Fruit fly (Drosophila melanogaster) whole organism, embryonic: ENCODE results near the gene rols.

ENCODE experiments used
- CHES-1-like ChIP-seq: fragments of 200-800 bp; sonication (Bioruptor generic); optimal IDR thresholded peaks from 2 replicates; lab custom pipeline; 2016; ENCODE audit warnings: missing biosample characterization, missing genetic modification characterization
- CoRest ChIP-seq: fragments of 200-800 bp; sonication (Bioruptor generic); optimal IDR thresholded peaks from 3 replicates; lab custom pipeline; 2018; ENCODE audit warnings: missing biosample characterization, mild to moderate bottlenecking, missing genetic modification characterization, moderate library complexity
- ase ChIP-seq: fragments of 200-800 bp; sonication (Bioruptor generic); IDR thresholded peaks from 3 replicates; pipeline ENCODE4 v1.3.6; 2022; ENCODE audit warnings: missing biosample characterization, missing genetic modification characterization

- TF ChIP-seq ase (no peak), CHES-1-like (GFP tag; lab: Kevin White, UChicago) (no peak), CoRest (no peak)
These were observed 22.6 kb downstream of the rols start, which contains the start of gene CG6793 for dm6 chr3L:12042087-12042486.
